Fruit fly (Drosophila melanogaster): Measurements from ENCODE around the gene CG10898.

CG10898 gene

DNA sequence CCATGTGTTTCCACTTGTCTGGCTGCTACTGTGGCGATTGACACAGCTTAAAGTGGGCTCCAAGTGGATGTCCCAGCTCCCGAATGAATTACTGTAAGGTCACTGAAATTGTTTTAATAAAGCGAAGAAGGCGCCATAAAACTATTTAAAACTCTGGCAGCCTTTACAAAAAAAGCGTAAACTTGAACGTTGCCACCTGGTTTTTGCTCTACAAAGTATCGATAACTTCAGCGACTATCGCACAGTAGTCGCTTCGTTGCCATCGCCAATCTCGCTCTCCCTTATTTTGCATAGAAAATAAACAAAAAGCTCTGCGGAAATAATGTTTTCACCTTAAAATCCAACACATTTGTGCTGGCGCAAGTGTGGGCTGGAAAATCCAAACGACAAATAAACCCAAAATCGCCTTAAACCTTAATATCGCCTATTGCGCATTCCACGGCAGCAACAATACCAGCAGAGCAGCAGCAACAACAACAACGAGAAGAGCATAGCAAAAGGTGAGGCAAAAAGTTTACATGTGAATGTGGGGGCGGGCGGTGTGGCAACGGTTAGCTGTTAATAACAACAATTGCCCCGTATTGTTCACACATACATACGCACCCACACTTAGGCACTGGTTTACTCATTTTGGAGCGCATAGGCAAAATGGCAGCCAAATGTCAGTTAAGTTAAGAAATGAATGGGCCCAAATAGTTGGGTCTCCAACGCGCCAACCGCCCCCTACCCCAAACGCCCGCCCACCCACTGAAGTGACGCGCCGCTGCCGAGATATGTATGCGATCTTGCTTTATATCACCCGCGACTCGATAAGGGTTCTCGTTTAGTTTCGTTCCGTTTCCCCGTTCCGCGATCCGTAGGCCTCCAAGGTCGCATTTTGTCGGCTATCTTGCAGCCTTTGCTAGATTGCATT is 24.0 kb downstream of the CG10898 start, which contains the start of gene wkd (continued):
- TF ChIP-seq dysf (GFP tag; IDR thresholded peaks at IDR 0.05): no peak
- TF ChIP-seq CG3847 (GFP tag; IDR thresholded peaks at IDR 0.05): peak; percentile 73
- no peak for TF ChIP-seq CG3163 (GFP tag; optimal IDR thresholded peaks at IDR 0.05)
- peak; percentile 79 for TF ChIP-seq Sin3A (optimal IDR thresholded peaks at IDR 0.05)
- no peak for TF ChIP-seq Fer3 (tag; optimal IDR thresholded peaks at IDR 0.05)
- TF ChIP-seq Bgb (GFP tag; IDR thresholded peaks at IDR 0.05; ENCODE audit: partially characterized antibody): peak; percentile 92
- no peak for TF ChIP-seq D (optimal IDR thresholded peaks at IDR 0.05)
- TF ChIP-seq D (GFP tag; optimal IDR thresholded peaks at IDR 0.05): no peak
- TF ChIP-seq hkb (optimal IDR thresholded peaks at IDR 0.05): no peak
- TF ChIP-seq hkb (GFP tag; IDR thresholded peaks at IDR 0.05): peak; percentile 32; the same call in 1 of the 2 replicates
- no peak for TF ChIP-seq CG11560 (tag; IDR thresholded peaks at IDR 0.05)
- TF ChIP-seq inv (GFP tag; IDR thresholded peaks at IDR 0.05; ENCODE audit: partially characterized antibody): peak; percentile 78
- peak; percentile 47 for TF ChIP-seq ftz-f1 (GFP tag; optimal IDR thresholded peaks at IDR 0.05)
- TF ChIP-seq CG17829 (tag; optimal IDR thresholded peaks at IDR 0.05): peak; percentile 13
- TF ChIP-seq pnt (GFP tag; optimal IDR thresholded peaks at IDR 0.05): no peak
- peak; percentile 63 for TF ChIP-seq Ets97D (GFP tag; optimal IDR thresholded peaks at IDR 0.05)
- TF ChIP-seq insv (GFP tag; optimal IDR thresholded peaks at IDR 0.05): no peak
- peak; percentile 86 for TF ChIP-seq pzg (GFP tag; optimal IDR thresholded peaks at IDR 0.05)
- peak; percentile 66 for TF ChIP-seq HmgD (GFP tag; optimal IDR thresholded peaks at IDR 0.05)
- peak; percentile 29; the same call in 1 of the 2 replicates for TF ChIP-seq GATAe (GFP tag; conservative IDR thresholded peaks at IDR 0.05)
- peak; percentile 83 for TF ChIP-seq CG16813 (GFP tag; IDR thresholded peaks at IDR 0.05; ENCODE audit: partially characterized antibody)
- no peak for TF ChIP-seq Xrp1 (GFP tag; IDR thresholded peaks at IDR 0.05)
- peak; percentile 96 for TF ChIP-seq pfk (GFP tag; optimal IDR thresholded peaks at IDR 0.05)
- TF ChIP-seq klu (GFP tag; IDR thresholded peaks at IDR 0.05): 0 out of 2 replicates have a peak, but pooled peaks have one; percentile 14
- TF ChIP-seq nmo (GFP tag; optimal IDR thresholded peaks at IDR 0.05): peak; percentile 37
- no peak for TF ChIP-seq CG18599 (GFP tag; optimal IDR thresholded peaks at IDR 0.05)
- peak; percentile 79 for TF ChIP-seq Lhr (GFP tag; optimal IDR thresholded peaks at IDR 0.05)
- TF ChIP-seq Rx (GFP tag; IDR thresholded peaks at IDR 0.05): no peak

DNA sequence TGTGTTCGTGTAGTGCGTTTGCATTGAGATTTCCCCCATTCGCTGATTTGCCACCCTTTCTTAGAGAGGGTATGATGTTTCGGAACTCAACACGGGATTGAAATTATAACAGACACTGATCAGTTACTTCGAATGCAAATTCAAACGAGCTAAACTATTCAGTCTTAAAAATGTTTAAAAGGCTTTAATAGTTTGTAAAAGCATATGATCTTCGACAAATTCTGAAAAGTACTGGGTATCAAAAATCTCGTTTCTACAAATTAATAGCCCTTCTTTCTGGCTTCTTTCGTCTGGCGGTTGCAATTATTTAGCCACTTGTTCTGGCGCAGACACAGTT is 24.6 kb downstream of the CG10898 start:
- TF ChIP-seq CG15479 (GFP tag; optimal IDR thresholded peaks at IDR 0.05) (no peak), CG12155 (GFP tag; optimal IDR thresholded peaks at IDR 0.05) (peak; percentile 28), sqz (GFP tag; optimal IDR thresholded peaks at IDR 0.05) (no peak), Hr3 (GFP tag; optimal IDR thresholded peaks at IDR 0.05) (peak; percentile 57), knrl (GFP tag; IDR thresholded peaks at IDR 0.05; ENCODE audit: partially characterized antibody) (no peak), Hr39 (optimal IDR thresholded peaks at IDR 0.05) (no peak), pho (GFP tag; optimal IDR thresholded peaks at IDR 0.05) (peak; percentile 20), CG8924 (tag; optimal IDR thresholded peaks at IDR 0.05) (peak; percentile 55), CG7372 (GFP tag; IDR thresholded peaks at IDR 0.05) (0 out of 2 replicates have a peak, but pooled peaks have one; percentile 36), ssp (GFP tag; IDR thresholded peaks at IDR 0.05) (peak; percentile 62; the same call in 1 of the 2 replicates), CG12236 (GFP tag; optimal IDR thresholded peaks at IDR 0.05) (peak; percentile 58), CG7556 (GFP tag; optimal IDR thresholded peaks at IDR 0.05) (peak; percentile 57), CG30403 (GFP tag; optimal IDR thresholded peaks at IDR 0.05) (peak; percentile 74), CG11456 (GFP tag; IDR thresholded peaks at IDR 0.05) (peak; percentile 11; the same call in 1 of the 3 replicates), zf30C (GFP tag; optimal IDR thresholded peaks at IDR 0.05) (no peak), Dip2 (GFP tag; IDR thresholded peaks at IDR 0.05) (no peak), shn (GFP tag; optimal IDR thresholded peaks at IDR 0.05) (peak; percentile 64), ftz-f1 (GFP tag; optimal IDR thresholded peaks at IDR 0.05) (no peak), NFAT (GFP tag; IDR thresholded peaks at IDR 0.05) (no peak), sc (optimal IDR thresholded peaks at IDR 0.05) (no peak), sc (GFP tag; optimal IDR thresholded peaks at IDR 0.05) (peak; percentile 45), CG34422 (GFP tag; IDR thresholded peaks at IDR 0.05) (peak; percentile 75; the same call in 2 of the 3 replicates), GATAe (GFP tag; conservative IDR thresholded peaks at IDR 0.05) (0 out of 2 replicates have a peak, but pooled peaks have one; percentile 7), sob (GFP tag; IDR thresholded peaks at IDR 0.05) (peak; percentile 51; the same call in 1 of the 2 replicates), CG10274 (GFP tag; optimal IDR thresholded peaks at IDR 0.05) (peak; percentile 51)

All from whole organism, embryonic.